Worm (Caenorhabditis elegans): Measurements from ENCODE around the gene C52E4.12.

C52E4.12 gene

DNA sequence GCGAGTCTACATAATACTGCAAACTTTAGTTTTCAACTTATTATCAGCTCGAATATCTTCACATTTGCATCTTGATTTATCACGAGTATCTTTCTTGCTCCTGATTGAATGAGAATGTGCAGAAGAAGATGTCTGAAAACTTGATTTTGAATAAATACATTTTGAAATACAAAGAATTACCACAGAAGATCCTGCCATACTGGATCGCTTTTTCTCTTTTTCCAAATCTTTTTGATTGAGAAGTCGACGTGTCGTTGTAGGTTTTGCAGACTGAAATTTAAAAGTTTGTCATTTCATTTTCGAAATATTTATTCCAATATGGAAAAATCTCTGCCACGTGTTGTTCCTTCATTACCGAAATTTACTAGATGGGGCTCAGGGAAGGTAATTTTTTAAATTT, at the start of gene C52E4.12:
C52E4.12 (plus strand) TSS at position 301 of the 400 bp plus-strand sequence.
- no peak for TF ChIP-seq sea-1 (GFP tag; conservative IDR thresholded peaks at IDR 0.05)
- no peak for TF ChIP-seq F13C5.2 (tag; optimal IDR thresholded peaks at IDR 0.05)
- TF ChIP-seq ceh-36 (tag; optimal IDR thresholded peaks at IDR 0.05) = no peak
- TF ChIP-seq tra-4 (tag; optimal IDR thresholded peaks at IDR 0.05) = no peak
- TF ChIP-seq flt-1 (GFP tag; IDR thresholded peaks at IDR 0.05) = no peak
- TF ChIP-seq scrt-1 (GFP tag; IDR thresholded peaks at IDR 0.05) = no peak
- no peak for TF ChIP-seq pes-1 (GFP tag; IDR thresholded peaks at IDR 0.05)
- no peak for TF ChIP-seq B0310.2 (tag; optimal IDR thresholded peaks at IDR 0.05)
- TF ChIP-seq aly-1 (tag; optimal IDR thresholded peaks at IDR 0.05) = no peak
- no peak for TF ChIP-seq hmg-4 (GFP tag; optimal IDR thresholded peaks at IDR 0.05)
- TF ChIP-seq ama-1 (optimal IDR thresholded peaks at IDR 0.05) = no peak
- no peak for TF ChIP-seq ets-7 (tag; optimal IDR thresholded peaks at IDR 0.05)
- TF ChIP-seq hnd-1 (tag; optimal IDR thresholded peaks at IDR 0.05) = no peak
- TF ChIP-seq tbx-37 (GFP tag; conservative IDR thresholded peaks at IDR 0.05) = no peak
- no peak for TF ChIP-seq tbx-11 (GFP tag; IDR thresholded peaks at IDR 0.05)
- TF ChIP-seq ceh-13 (GFP tag; optimal IDR thresholded peaks at IDR 0.05) = no peak
- TF ChIP-seq hmbx-1 (tag; optimal IDR thresholded peaks at IDR 0.05) = no peak

DNA sequence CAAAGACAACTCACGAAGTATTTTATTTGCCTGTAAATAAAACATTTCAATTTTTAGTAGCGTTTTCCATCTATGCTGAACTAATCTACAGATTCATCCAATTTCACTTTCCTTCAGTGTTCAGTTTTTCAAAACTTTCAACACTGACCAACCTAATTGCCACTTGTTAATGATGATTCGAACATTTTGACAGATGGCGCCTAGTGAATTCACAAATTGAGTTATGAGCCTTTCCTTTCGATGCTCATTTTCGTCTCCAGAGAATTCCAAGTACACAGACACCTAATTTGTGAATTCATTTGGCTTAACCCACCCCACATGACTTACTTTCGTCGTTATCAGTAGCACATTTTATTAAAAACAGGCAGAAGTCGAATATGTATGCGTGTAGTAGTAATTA, 49.1 kb upstream of the C52E4.12 start:
- TF ChIP-seq tbx-11 (GFP tag; IDR thresholded peaks at IDR 0.05) (no peak), hmbx-1 (tag; optimal IDR thresholded peaks at IDR 0.05) (no peak), hmg-4 (GFP tag; optimal IDR thresholded peaks at IDR 0.05) (no peak), B0310.2 (tag; optimal IDR thresholded peaks at IDR 0.05) (no peak), F13C5.2 (tag; optimal IDR thresholded peaks at IDR 0.05) (no peak), hnd-1 (tag; optimal IDR thresholded peaks at IDR 0.05) (no peak), ets-7 (tag; optimal IDR thresholded peaks at IDR 0.05) (no peak), pes-1 (GFP tag; IDR thresholded peaks at IDR 0.05) (no peak), ceh-13 (GFP tag; optimal IDR thresholded peaks at IDR 0.05) (no peak), tbx-37 (GFP tag; conservative IDR thresholded peaks at IDR 0.05) (no peak), flt-1 (GFP tag; IDR thresholded peaks at IDR 0.05) (no peak)

DNA sequence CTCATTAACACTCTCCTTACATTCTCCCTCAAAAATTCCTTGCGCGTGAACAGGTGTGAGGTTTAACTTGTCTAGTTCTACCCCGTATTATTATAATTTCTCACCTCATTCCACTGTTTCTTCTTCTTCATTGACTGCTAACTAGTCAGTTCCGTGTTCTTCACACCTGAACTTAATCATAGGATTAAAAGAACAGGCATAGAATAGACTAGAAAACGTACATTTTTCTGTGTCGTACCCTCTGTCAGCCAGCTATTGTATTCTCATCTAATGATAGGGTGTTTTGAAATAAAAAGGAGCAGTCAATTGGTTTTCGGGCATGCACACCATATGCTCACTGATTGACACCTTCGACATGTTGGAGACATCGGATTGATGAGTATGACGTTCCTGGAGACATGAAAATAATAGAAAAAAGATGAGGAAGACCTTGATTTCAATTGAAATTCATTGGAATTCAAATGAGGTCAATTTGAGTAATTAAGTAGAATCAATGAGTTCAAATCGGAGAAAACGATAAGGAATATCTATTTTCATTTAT, 48.5 kb upstream of the C52E4.12 start:
- no peak for TF ChIP-seq hnd-1 (tag; optimal IDR thresholded peaks at IDR 0.05)
- TF ChIP-seq F13C5.2 (tag; optimal IDR thresholded peaks at IDR 0.05) = no peak
- TF ChIP-seq hmbx-1 (tag; optimal IDR thresholded peaks at IDR 0.05) = no peak
- no peak for TF ChIP-seq tra-4 (tag; optimal IDR thresholded peaks at IDR 0.05)
- TF ChIP-seq pes-1 (GFP tag; IDR thresholded peaks at IDR 0.05) = no peak
- no peak for TF ChIP-seq ets-7 (tag; optimal IDR thresholded peaks at IDR 0.05)
- no peak for TF ChIP-seq ama-1 (optimal IDR thresholded peaks at IDR 0.05)
- no peak for TF ChIP-seq ceh-13 (GFP tag; optimal IDR thresholded peaks at IDR 0.05)
- TF ChIP-seq ceh-36 (tag; optimal IDR thresholded peaks at IDR 0.05) = no peak
- no peak for TF ChIP-seq tbx-37 (GFP tag; conservative IDR thresholded peaks at IDR 0.05)
- TF ChIP-seq aly-1 (tag; optimal IDR thresholded peaks at IDR 0.05) = no peak
- no peak for TF ChIP-seq tbx-11 (GFP tag; IDR thresholded peaks at IDR 0.05)

DNA sequence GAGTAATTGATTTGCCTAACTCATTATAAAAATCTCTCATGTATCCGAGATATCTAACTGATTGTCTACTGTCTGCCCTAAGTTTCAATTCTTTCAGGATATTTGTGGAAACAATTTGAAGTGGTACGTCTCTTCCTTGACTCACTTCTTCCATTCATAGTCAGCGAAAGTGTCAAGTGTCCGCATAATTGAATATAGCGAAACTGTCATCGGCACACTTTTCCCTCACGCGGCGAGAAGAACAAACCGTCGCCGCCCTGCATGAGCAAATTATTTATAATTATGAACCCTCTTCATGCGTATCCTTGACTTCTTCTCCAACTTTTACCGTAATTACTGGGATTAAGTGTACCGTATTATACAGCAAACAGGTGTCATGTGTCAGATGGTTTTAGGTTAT, 47.4 kb upstream of the C52E4.12 start:
- no peak for TF ChIP-seq hmbx-1 (tag; optimal IDR thresholded peaks at IDR 0.05)
- no peak for TF ChIP-seq flt-1 (GFP tag; IDR thresholded peaks at IDR 0.05)
- TF ChIP-seq aly-1 (tag; optimal IDR thresholded peaks at IDR 0.05) = no peak
- no peak for TF ChIP-seq B0310.2 (tag; optimal IDR thresholded peaks at IDR 0.05)
- TF ChIP-seq ets-7 (tag; optimal IDR thresholded peaks at IDR 0.05) = no peak
- no peak for TF ChIP-seq pes-1 (GFP tag; IDR thresholded peaks at IDR 0.05)
- TF ChIP-seq F13C5.2 (tag; optimal IDR thresholded peaks at IDR 0.05) = no peak
- TF ChIP-seq hnd-1 (tag; optimal IDR thresholded peaks at IDR 0.05) = no peak
- TF ChIP-seq ama-1 (optimal IDR thresholded peaks at IDR 0.05) = no peak
- no peak for TF ChIP-seq ceh-13 (GFP tag; optimal IDR thresholded peaks at IDR 0.05)
- no peak for TF ChIP-seq tra-4 (tag; optimal IDR thresholded peaks at IDR 0.05)
- TF ChIP-seq ceh-36 (tag; optimal IDR thresholded peaks at IDR 0.05) = no peak

DNA sequence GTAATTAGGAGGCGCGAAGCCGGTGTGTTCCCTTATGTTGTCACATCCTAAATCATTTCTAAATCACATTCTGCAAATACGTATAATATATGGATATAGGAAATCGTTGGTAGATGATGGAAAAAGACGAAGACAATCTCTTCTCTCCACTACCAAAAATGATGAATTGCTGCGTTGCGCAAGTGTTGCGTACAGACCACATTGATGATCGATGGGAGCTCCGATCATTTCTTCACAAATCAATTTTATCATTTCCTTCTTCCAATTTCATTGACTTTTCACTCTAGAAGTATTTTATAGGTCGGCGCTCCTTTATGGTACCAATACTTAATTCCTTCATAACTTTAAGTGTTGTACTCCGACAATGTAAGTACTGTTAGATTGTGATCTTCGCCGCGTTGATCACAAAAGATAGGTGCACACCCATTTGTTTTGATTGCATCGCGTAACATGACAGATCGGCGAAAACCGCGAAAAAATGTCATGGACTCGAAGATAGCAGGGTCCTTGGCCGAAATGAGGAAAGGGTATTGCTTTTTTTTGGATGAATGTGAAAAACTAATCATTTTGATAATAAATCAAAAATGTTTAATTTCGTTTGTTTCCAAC, 46.3 kb upstream of the C52E4.12 start:
- TF ChIP-seq pes-1 (GFP tag; IDR thresholded peaks at IDR 0.05) (no peak), ceh-36 (tag; optimal IDR thresholded peaks at IDR 0.05) (no peak), scrt-1 (GFP tag; IDR thresholded peaks at IDR 0.05) (no peak), ets-7 (tag; optimal IDR thresholded peaks at IDR 0.05) (no peak), hmg-4 (GFP tag; optimal IDR thresholded peaks at IDR 0.05) (no peak), ceh-13 (GFP tag; optimal IDR thresholded peaks at IDR 0.05) (no peak), tra-4 (tag; optimal IDR thresholded peaks at IDR 0.05) (no peak), tbx-37 (GFP tag; conservative IDR thresholded peaks at IDR 0.05) (no peak), flt-1 (GFP tag; IDR thresholded peaks at IDR 0.05) (no peak), hmbx-1 (tag; optimal IDR thresholded peaks at IDR 0.05) (no peak), B0310.2 (tag; optimal IDR thresholded peaks at IDR 0.05) (no peak), hnd-1 (tag; optimal IDR thresholded peaks at IDR 0.05) (no peak), sea-1 (GFP tag; conservative IDR thresholded peaks at IDR 0.05) (no peak), aly-1 (tag; optimal IDR thresholded peaks at IDR 0.05) (no peak), F13C5.2 (tag; optimal IDR thresholded peaks at IDR 0.05) (no peak), ama-1 (optimal IDR thresholded peaks at IDR 0.05) (no peak), tbx-11 (GFP tag; IDR thresholded peaks at IDR 0.05) (no peak)

DNA sequence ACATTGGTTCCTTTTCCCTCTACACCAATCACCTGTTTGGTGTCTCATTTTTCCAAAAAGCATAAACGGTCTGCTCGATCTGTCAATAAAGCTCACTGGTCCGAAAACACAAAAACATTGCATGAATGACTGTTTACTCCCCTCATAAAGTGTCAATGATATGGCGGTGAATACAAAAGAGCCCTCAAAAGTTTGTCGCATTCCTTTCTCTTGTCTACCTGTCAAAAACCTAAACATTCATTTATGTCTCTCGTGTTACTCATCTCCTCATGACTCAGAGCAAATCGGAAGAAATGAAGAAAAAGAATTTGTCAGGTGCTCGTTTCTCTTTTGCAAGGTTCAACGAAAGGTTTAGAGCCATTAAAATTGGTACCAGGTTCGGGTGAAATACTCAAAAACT, 44.7 kb upstream of the C52E4.12 start:
- no peak for TF ChIP-seq B0310.2 (tag; optimal IDR thresholded peaks at IDR 0.05)
- TF ChIP-seq flt-1 (GFP tag; IDR thresholded peaks at IDR 0.05) = no peak

DNA sequence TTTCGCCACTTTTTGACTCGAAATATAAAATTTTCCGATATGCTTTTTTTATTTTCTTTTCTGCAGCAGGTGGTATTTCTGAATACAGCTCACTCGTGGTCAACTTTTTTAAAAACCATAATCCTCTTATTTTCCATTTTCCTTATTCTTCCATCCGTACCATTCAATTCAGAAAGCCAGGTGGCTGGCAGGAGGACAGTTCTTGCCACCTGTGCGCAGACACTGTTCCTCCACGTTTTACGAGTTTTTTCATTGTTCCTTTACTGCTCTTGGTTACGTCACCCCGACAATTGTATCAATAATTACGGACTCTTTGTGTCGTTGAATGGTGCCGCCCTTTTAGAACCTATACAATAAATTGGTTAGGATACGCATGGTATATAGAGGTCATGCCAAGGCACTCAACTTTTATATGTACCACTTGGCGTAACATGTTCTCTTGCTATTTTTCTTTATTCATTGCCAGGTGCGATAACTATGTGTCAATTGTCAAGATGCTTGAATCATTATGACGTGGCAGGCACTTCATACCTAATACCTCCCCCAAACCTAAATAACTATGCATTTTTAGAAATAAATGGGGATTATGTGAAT, 43.0 kb upstream of the C52E4.12 start:
- TF ChIP-seq ceh-36 (tag; optimal IDR thresholded peaks at IDR 0.05) (no peak), sea-1 (GFP tag; conservative IDR thresholded peaks at IDR 0.05) (no peak), ceh-13 (GFP tag; optimal IDR thresholded peaks at IDR 0.05) (no peak), hnd-1 (tag; optimal IDR thresholded peaks at IDR 0.05) (no peak), tbx-11 (GFP tag; IDR thresholded peaks at IDR 0.05) (no peak), hmbx-1 (tag; optimal IDR thresholded peaks at IDR 0.05) (no peak), scrt-1 (GFP tag; IDR thresholded peaks at IDR 0.05) (no peak), aly-1 (tag; optimal IDR thresholded peaks at IDR 0.05) (no peak), ets-7 (tag; optimal IDR thresholded peaks at IDR 0.05) (no peak), pes-1 (GFP tag; IDR thresholded peaks at IDR 0.05) (no peak), F13C5.2 (tag; optimal IDR thresholded peaks at IDR 0.05) (no peak), tbx-37 (GFP tag; conservative IDR thresholded peaks at IDR 0.05) (no peak), ama-1 (optimal IDR thresholded peaks at IDR 0.05) (no peak), B0310.2 (tag; optimal IDR thresholded peaks at IDR 0.05) (no peak), hmg-4 (GFP tag; optimal IDR thresholded peaks at IDR 0.05) (no peak), tra-4 (tag; optimal IDR thresholded peaks at IDR 0.05) (no peak), flt-1 (GFP tag; IDR thresholded peaks at IDR 0.05) (no peak)

All from whole organism, early embryonic.